Worm (Caenorhabditis elegans): ENCODE results near the gene F14D2.19.

- TF ChIP-seq nhr-237 (tag; optimal IDR thresholded peaks at IDR 0.05) (no peak), jun-1 (tag; optimal IDR thresholded peaks at IDR 0.05) (no peak), unc-86 (tag; optimal IDR thresholded peaks at IDR 0.05) (no peak), ces-1 (GFP tag; optimal IDR thresholded peaks at IDR 0.05) (no peak), ztf-11 (tag; optimal IDR thresholded peaks at IDR 0.05) (no peak), dpl-1 (GFP tag; optimal IDR thresholded peaks at IDR 0.05) (no peak), unc-62 (GFP tag; optimal IDR thresholded peaks at IDR 0.05) (no peak), skn-1 (tag; optimal IDR thresholded peaks at IDR 0.05) (no peak), pag-3 (tag; optimal IDR thresholded peaks at IDR 0.05; ENCODE audit: borderline replicate concordance, insufficient read depth) (no peak), nhr-12 (tag; optimal IDR thresholded peaks at IDR 0.05) (no peak)
These were observed 5.0 kb upstream of the F14D2.19 start, which contains the start of gene F14D2.11 for ce11 chrII:3341989-3342388.

All from whole organism, L1 larva.